Comparison of ENCODE assay signal across 2 worm cellular contexts in the genomic region with DNA sequence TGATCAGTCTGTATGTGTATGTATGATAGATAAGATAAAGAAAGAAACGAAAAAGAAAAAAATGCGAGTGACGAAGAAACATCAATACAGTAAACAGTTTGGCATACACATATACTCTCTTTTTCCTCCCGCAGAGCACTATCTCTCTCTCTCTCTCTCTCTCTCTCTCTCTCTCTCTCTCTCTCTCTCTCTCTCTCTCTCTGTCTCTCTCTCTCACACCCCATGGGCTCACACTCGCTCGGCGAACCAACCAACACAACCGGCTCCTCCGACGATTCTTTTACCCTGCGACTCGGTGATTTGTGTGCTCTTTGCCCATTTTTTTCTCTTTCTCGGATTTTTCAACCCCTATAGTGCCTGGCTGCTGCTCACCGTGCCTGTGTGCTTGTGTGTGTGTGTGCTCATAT.
TF ChIP-seq lines count a peak whose summit lies in the region.

No protein-coding gene starts in this region.

TF ChIP-seq in whole organism, L1 larva, 84 proteins besides CTCF, POLR2A, EP300 and RAD21 (continued from another document and continues in another):
- TF ChIP-seq ztf-4 (tag; optimal IDR thresholded peaks at IDR 0.05; lab: Kevin White, UChicago) (no peak), ceh-63 (GFP tag; optimal IDR thresholded peaks at IDR 0.05; lab: Kevin White, UChicago) (no peak), hlh-4 (tag; optimal IDR thresholded peaks at IDR 0.05; lab: Kevin White, UChicago) (no peak), fkh-4 (tag; optimal IDR thresholded peaks at IDR 0.05; lab: Kevin White, UChicago; ENCODE audit: borderline replicate concordance) (no peak), mdl-1 (tag; optimal IDR thresholded peaks at IDR 0.05; lab: Kevin White, UChicago) (no peak), isw-1 (GFP tag; IDR thresholded peaks at IDR 0.05; lab: Robert Waterston, UW) (no peak), unc-130 (tag; optimal IDR thresholded peaks at IDR 0.05; lab: Kevin White, UChicago) (no peak), nhr-71 (tag; optimal IDR thresholded peaks at IDR 0.05; lab: Kevin White, UChicago) (peak; percentile 68), efl-3 (GFP tag; optimal IDR thresholded peaks at IDR 0.05; lab: Kevin White, UChicago) (no peak), fkh-10 (GFP tag; optimal IDR thresholded peaks at IDR 0.05; lab: Kevin White, UChicago) (no peak), ztf-11 (tag; optimal IDR thresholded peaks at IDR 0.05; lab: Kevin White, UChicago) (no peak), pag-3 (tag; optimal IDR thresholded peaks at IDR 0.05; lab: Kevin White, UChicago; ENCODE audit: borderline replicate concordance, insufficient read depth) (no peak), mab-9 (GFP tag; IDR thresholded peaks at IDR 0.05; lab: Robert Waterston, UW) (no peak), mef-2 (tag; optimal IDR thresholded peaks at IDR 0.05; lab: Kevin White, UChicago) (no peak), hlh-17 (GFP tag; optimal IDR thresholded peaks at IDR 0.05; lab: Kevin White, UChicago; ENCODE audit: borderline replicate concordance) (no peak), aly-2 (tag; optimal IDR thresholded peaks at IDR 0.05; lab: Kevin White, UChicago) (no peak), lin-39 (tag; optimal IDR thresholded peaks at IDR 0.05; lab: Kevin White, UChicago) (no peak), sox-4 (tag; optimal IDR thresholded peaks at IDR 0.05; lab: Kevin White, UChicago) (no peak), nhr-76 (tag; optimal IDR thresholded peaks at IDR 0.05; lab: Kevin White, UChicago) (no peak), fos-1 (tag; optimal IDR thresholded peaks at IDR 0.05; lab: Kevin White, UChicago) (no peak), lin-14 (GFP tag; optimal IDR thresholded peaks at IDR 0.05; lab: Kevin White, UChicago) (peak; percentile 67), nhr-11 (tag; optimal IDR thresholded peaks at IDR 0.05; lab: Kevin White, UChicago) (no peak), jun-1 (tag; optimal IDR thresholded peaks at IDR 0.05; lab: Kevin White, UChicago) (peak; percentile 62), nhr-84 (tag; optimal IDR thresholded peaks at IDR 0.05; lab: Kevin White, UChicago) (no peak), lin-35 (GFP tag; optimal IDR thresholded peaks at IDR 0.05; lab: Kevin White, UChicago) (peak in 1 of 2 experiments; percentile 24), lsy-2 (tag; optimal IDR thresholded peaks at IDR 0.05; lab: Kevin White, UChicago) (peak; percentile 43 to 44), unc-86 (tag; optimal IDR thresholded peaks at IDR 0.05; lab: Kevin White, UChicago) (no peak), skn-1 (tag; optimal IDR thresholded peaks at IDR 0.05; lab: Kevin White, UChicago) (peak; percentile 20), C34B4.2 (tag; optimal IDR thresholded peaks at IDR 0.05; lab: Kevin White, UChicago) (peak; percentile 48), pqm-1 (tag; optimal IDR thresholded peaks at IDR 0.05; lab: Kevin White, UChicago) (no peak), mep-1 (tag; optimal IDR thresholded peaks at IDR 0.05; lab: Kevin White, UChicago) (no peak), C04F5.9 (tag; optimal IDR thresholded peaks at IDR 0.05; lab: Kevin White, UChicago) (no peak), ets-5 (GFP tag; IDR thresholded peaks at IDR 0.05; lab: Robert Waterston, UW) (no peak), unc-62 (GFP tag; optimal IDR thresholded peaks at IDR 0.05; lab: Kevin White, UChicago) (no peak), lin-13 (GFP tag; optimal IDR thresholded peaks at IDR 0.05; lab: Kevin White, UChicago) (no peak), unc-30 (tag; optimal IDR thresholded peaks at IDR 0.05; lab: Kevin White, UChicago) (no peak), lir-3 (tag; optimal IDR thresholded peaks at IDR 0.05; lab: Kevin White, UChicago; ENCODE audit: poor library complexity) (no peak), zip-4 (GFP tag; optimal IDR thresholded peaks at IDR 0.05; lab: Kevin White, UChicago) (peak; percentile 12), blmp-1 (tag; optimal IDR thresholded peaks at IDR 0.05; lab: Kevin White, UChicago) (no peak), C16A3.4 (tag; optimal IDR thresholded peaks at IDR 0.05; lab: Kevin White, UChicago) (peak; percentile 3), F16B12.6 (tag; optimal IDR thresholded peaks at IDR 0.05; lab: Kevin White, UChicago) (no peak), ceh-88 (GFP tag; IDR thresholded peaks at IDR 0.05; lab: Robert Waterston, UW) (no peak), dsc-1 (tag; optimal IDR thresholded peaks at IDR 0.05; lab: Kevin White, UChicago) (no peak), nhr-12 (tag; optimal IDR thresholded peaks at IDR 0.05; lab: Kevin White, UChicago) (no peak), sup-37 (GFP tag; optimal IDR thresholded peaks at IDR 0.05; lab: Kevin White, UChicago) (peak; percentile 68), zag-1 (tag; optimal IDR thresholded peaks at IDR 0.05; lab: Kevin White, UChicago) (no peak), sptf-1 (tag; optimal IDR thresholded peaks at IDR 0.05; lab: Kevin White, UChicago) (no peak), ces-1 (GFP tag; optimal IDR thresholded peaks at IDR 0.05; lab: Kevin White, UChicago) (no peak), Y116A8C.19 (tag; optimal IDR thresholded peaks at IDR 0.05; lab: Kevin White, UChicago; ENCODE audit: borderline replicate concordance) (no peak), ceh-82 (tag; optimal IDR thresholded peaks at IDR 0.05; lab: Kevin White, UChicago) (no peak), xbp-1 (tag; optimal IDR thresholded peaks at IDR 0.05; lab: Kevin White, UChicago) (no peak), egl-27 (tag; optimal IDR thresholded peaks at IDR 0.05; lab: Kevin White, UChicago) (no peak), nhr-90 (tag; optimal IDR thresholded peaks at IDR 0.05; lab: Kevin White, UChicago; ENCODE audit: poor library complexity) (peak; percentile 60), efl-1 (optimal IDR thresholded peaks at IDR 0.05; lab: Kevin White, UChicago) (peak; percentile 52 to 54), efl-1 (GFP tag; optimal IDR thresholded peaks at IDR 0.05 in 1 of 2; lab: Kevin White, UChicago) (peak; percentile 12 to 93), egl-13 (tag; optimal IDR thresholded peaks at IDR 0.05; lab: Kevin White, UChicago) (no peak), snu-23 (GFP tag; optimal IDR thresholded peaks at IDR 0.05; lab: Kevin White, UChicago) (peak; percentile 5), elt-2 (tag; optimal IDR thresholded peaks at IDR 0.05; lab: Kevin White, UChicago) (peak; percentile 77), elt-3 (tag; optimal IDR thresholded peaks at IDR 0.05; lab: Kevin White, UChicago) (no peak), ceh-90 (tag; optimal IDR thresholded peaks at IDR 0.05; lab: Kevin White, UChicago) (no peak), dpl-1 (GFP tag; optimal IDR thresholded peaks at IDR 0.05; lab: Kevin White, UChicago) (peak in 1 of 3 experiments; percentile 3), ama-1 (optimal IDR thresholded peaks at IDR 0.05; lab: Kevin White, UChicago) (no peak), irx-1 (tag; optimal IDR thresholded peaks at IDR 0.05; lab: Kevin White, UChicago) (peak; percentile 5), nhr-77 (tag; optimal IDR thresholded peaks at IDR 0.05; lab: Kevin White, UChicago) (peak; percentile 73), rnt-1 (tag; optimal IDR thresholded peaks at IDR 0.05; lab: Kevin White, UChicago) (peak; percentile 62)

TF ChIP-seq in whole organism, L3 larva, 47 proteins besides CTCF, POLR2A, EP300 and RAD21 (continued from another document):
- TF ChIP-seq jun-1 (tag; optimal IDR thresholded peaks at IDR 0.05; lab: Kevin White, UChicago): peak; percentile 47
- no peak for TF ChIP-seq mdl-1 (tag; optimal IDR thresholded peaks at IDR 0.05; lab: Kevin White, UChicago)
- no peak for TF ChIP-seq egl-5 (tag; optimal IDR thresholded peaks at IDR 0.05; lab: Kevin White, UChicago)
- no peak for TF ChIP-seq ceh-16 (tag; optimal IDR thresholded peaks at IDR 0.05; lab: Kevin White, UChicago)
- no peak for TF ChIP-seq nhr-12 (tag; optimal IDR thresholded peaks at IDR 0.05; lab: Kevin White, UChicago)
- no peak for TF ChIP-seq nhr-237 (tag; optimal IDR thresholded peaks at IDR 0.05; lab: Kevin White, UChicago)
- TF ChIP-seq ZK546.5 (tag; optimal IDR thresholded peaks at IDR 0.05; lab: Kevin White, UChicago): no peak
- TF ChIP-seq pqm-1 (tag; optimal IDR thresholded peaks at IDR 0.05; lab: Kevin White, UChicago): peak; percentile 88
- TF ChIP-seq nfya-1 (tag; optimal IDR thresholded peaks at IDR 0.05; lab: Kevin White, UChicago; ENCODE audit: insufficient read depth): peak; percentile 60
- TF ChIP-seq elt-1 (tag; optimal IDR thresholded peaks at IDR 0.05; lab: Kevin White, UChicago): no peak
- TF ChIP-seq ceh-28 (tag; optimal IDR thresholded peaks at IDR 0.05; lab: Kevin White, UChicago): peak; percentile 19
- TF ChIP-seq pha-4 (tag; optimal IDR thresholded peaks at IDR 0.05; lab: Kevin White, UChicago): peak; percentile 94
- no peak for TF ChIP-seq zag-1 (tag; optimal IDR thresholded peaks at IDR 0.05; lab: Kevin White, UChicago)
- no peak for TF ChIP-seq fkh-2 (tag; optimal IDR thresholded peaks at IDR 0.05; lab: Kevin White, UChicago)
- no peak for TF ChIP-seq aly-2 (tag; optimal IDR thresholded peaks at IDR 0.05; lab: Kevin White, UChicago)
